Worm (Caenorhabditis elegans): Measurements from ENCODE around the gene col-140.

DNA sequence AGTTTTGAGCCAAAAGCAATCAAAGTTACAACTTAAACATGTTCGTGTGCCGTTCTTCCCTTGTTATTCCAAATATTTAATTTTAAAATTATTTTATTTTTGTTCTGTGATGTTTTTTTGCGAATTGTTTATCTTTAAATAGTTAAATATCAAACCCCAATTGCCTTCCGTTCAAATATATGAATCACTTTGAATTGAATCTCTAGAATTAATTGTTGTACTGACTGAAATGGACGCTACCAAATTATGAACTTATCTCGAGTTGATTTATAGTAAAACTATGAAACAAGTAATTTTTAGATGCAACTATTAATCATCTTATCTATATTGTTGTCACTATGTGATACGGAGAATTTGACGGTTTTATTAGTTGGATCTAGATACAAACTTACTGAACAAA lies 44.6 kb downstream of the col-140 start, which contains the start of gene ZC250.2:
- no peak for TF ChIP-seq F52B5.7 (tag; optimal IDR thresholded peaks at IDR 0.05)
- no peak for TF ChIP-seq hlh-12 (tag; optimal IDR thresholded peaks at IDR 0.05)
- TF ChIP-seq efl-1 (GFP tag; optimal IDR thresholded peaks at IDR 0.05) = no peak
- TF ChIP-seq ztf-22 (GFP tag; optimal IDR thresholded peaks at IDR 0.05) = no peak
- no peak for TF ChIP-seq Y53F4B.3 (GFP tag; IDR thresholded peaks at IDR 0.05)
- no peak for TF ChIP-seq bed-1 (GFP tag; IDR thresholded peaks at IDR 0.05)
- TF ChIP-seq snpc-4 (GFP tag; optimal IDR thresholded peaks at IDR 0.05) = no peak
- TF ChIP-seq snpc-4 (tag; optimal IDR thresholded peaks at IDR 0.05) = no peak
- no peak for TF ChIP-seq aptf-3 (GFP tag; IDR thresholded peaks at IDR 0.05)

All from whole organism, young adult.